Fruit fly (Drosophila melanogaster) whole organism, embryonic: Measurements from ENCODE around the gene Tlk.
A peak's percentile ranks its signal among the peaks of the same experiment; 100 is the strongest.

Experiments
- Ada2b ChIP-seq: fragments of 200-800 bp; sonication (Bioruptor generic); IDR thresholded peaks from 2 replicates; pipeline ENCODE4 v1.3.6; 2022; ENCODE audit warnings: missing biosample characterization, missing genetic modification characterization
- Atf-2 ChIP-seq: fragments of 200-800 bp; sonication (Bioruptor generic); optimal IDR thresholded peaks from 2 replicates; lab custom pipeline; 2016; ENCODE audit warnings: missing biosample characterization, missing genetic modification characterization
- Atf3 ChIP-seq: fragments of 200-800 bp; sonication (Bioruptor generic); optimal IDR thresholded peaks from 3 replicates; lab custom pipeline; 2016; ENCODE audit warnings: missing biosample characterization, missing genetic modification characterization
- CG10654 ChIP-seq: fragments of 200-800 bp; sonication (Bioruptor generic); optimal IDR thresholded peaks from 2 replicates; lab custom pipeline; 2016; ENCODE audit warnings: missing biosample characterization, missing genetic modification characterization
- CG10979 ChIP-seq: fragments of 200-800 bp; sonication (Bioruptor generic); optimal IDR thresholded peaks from 2 replicates; lab custom pipeline; 2018; ENCODE audit warnings: missing biosample characterization, mild to moderate bottlenecking, missing genetic modification characterization, moderate library complexity
- CG11247 ChIP-seq: fragments of 200-800 bp; sonication (Bioruptor generic); IDR thresholded peaks from 2 replicates; pipeline ENCODE4 v1.3.6; 2022; ENCODE audit warnings: missing biosample characterization, missing genetic modification characterization
- CG12219 ChIP-seq: fragments of 200-800 bp; sonication (Bioruptor generic); optimal IDR thresholded peaks from 3 replicates; lab custom pipeline; 2018; ENCODE audit warnings: missing biosample characterization, mild to moderate bottlenecking, missing genetic modification characterization
- CG12236 ChIP-seq: fragments of 200-800 bp; sonication (Bioruptor generic); optimal IDR thresholded peaks from 2 replicates; lab custom pipeline; 2016; ENCODE audit warnings: missing biosample characterization, missing genetic modification characterization
- CG14710 ChIP-seq: fragments of 200-800 bp; sonication (Bioruptor generic); optimal IDR thresholded peaks from 3 replicates; lab custom pipeline; 2019; ENCODE audit warnings: missing biosample characterization, mild to moderate bottlenecking, missing genetic modification characterization, moderate library complexity
- CG1529 ChIP-seq: fragments of 200-800 bp; sonication (Bioruptor generic); optimal IDR thresholded peaks from 3 replicates; lab custom pipeline; 2018; ENCODE audit warnings: missing biosample characterization, missing genetic modification characterization
- CG15696 ChIP-seq: fragments of 200-800 bp; sonication (Bioruptor generic); optimal IDR thresholded peaks from 2 replicates; lab custom pipeline; 2019; ENCODE audit warnings: missing biosample characterization, mild to moderate bottlenecking, missing genetic modification characterization, moderate library complexity
- CG16815 ChIP-seq: fragments of 200-800 bp; sonication (Bioruptor generic); optimal IDR thresholded peaks from 3 replicates; lab custom pipeline; 2017; ENCODE audit warnings: missing biosample characterization, mild to moderate bottlenecking, missing genetic modification characterization
- CG18011 ChIP-seq: fragments of 200-800 bp; sonication (Bioruptor generic); optimal IDR thresholded peaks from 2 replicates; lab custom pipeline; 2017; ENCODE audit warnings: missing biosample characterization, missing genetic modification characterization, mild to moderate bottlenecking, moderate library complexity, missing genotype
- CG3065 ChIP-seq: fragments of 200-800 bp; sonication (Bioruptor generic); optimal IDR thresholded peaks from 2 replicates; lab custom pipeline; 2016; ENCODE audit warnings: missing biosample characterization, missing genetic modification characterization
- CG5180 ChIP-seq: fragments of 200-800 bp; sonication (Bioruptor generic); optimal IDR thresholded peaks from 3 replicates; lab custom pipeline; 2017; ENCODE audit warnings: missing biosample characterization, missing genetic modification characterization, mild to moderate bottlenecking, moderate library complexity, missing genetic modification reagents
- CG5245 ChIP-seq: fragments of 200-800 bp; sonication (Bioruptor generic); optimal IDR thresholded peaks from 3 replicates; lab custom pipeline; 2016; ENCODE audit warnings: missing biosample characterization, missing genetic modification characterization
- CG6254 ChIP-seq: fragments of 200-800 bp; sonication (Bioruptor generic); optimal IDR thresholded peaks from 3 replicates; lab custom pipeline; 2017; ENCODE audit warnings: mild to moderate bottlenecking, missing biosample characterization, missing genetic modification reagents, missing genetic modification characterization
- CG6654 ChIP-seq: fragments of 200-800 bp; sonication (Bioruptor generic); optimal IDR thresholded peaks from 2 replicates; lab custom pipeline; 2017; ENCODE audit warnings: missing biosample characterization, mild to moderate bottlenecking, missing genetic modification characterization
- CG6791 ChIP-seq: fragments of 200-800 bp; sonication (Bioruptor generic); IDR thresholded peaks from 3 replicates; pipeline ENCODE4 v1.3.6; 2022; ENCODE audit warnings: missing biosample characterization, missing genetic modification characterization; ENCODE audit not compliant: partially characterized antibody
- CG7372 ChIP-seq: fragments of 200-800 bp; sonication (Bioruptor generic); IDR thresholded peaks from 2 replicates; pipeline ENCODE4 v1.3.6; 2022; ENCODE audit warnings: missing biosample characterization, missing genetic modification characterization
- CG8089 ChIP-seq: fragments of 200-800 bp; sonication (Bioruptor generic); optimal IDR thresholded peaks from 3 replicates; lab custom pipeline; 2016; ENCODE audit warnings: missing biosample characterization, missing genetic modification characterization
- CG8359 ChIP-seq: fragments of 200-800 bp; sonication (Bioruptor generic); optimal IDR thresholded peaks from 2 replicates; lab custom pipeline; 2017; ENCODE audit warnings: missing biosample characterization, mild to moderate bottlenecking, missing genetic modification characterization, borderline replicate concordance
- CG8388 ChIP-seq: fragments of 200-800 bp; sonication (Bioruptor generic); optimal IDR thresholded peaks from 2 replicates; lab custom pipeline; 2019; ENCODE audit warnings: missing biosample characterization, mild to moderate bottlenecking, missing genetic modification characterization, moderate library complexity
- CoRest ChIP-seq: fragments of 200-800 bp; sonication (Bioruptor generic); optimal IDR thresholded peaks from 3 replicates; lab custom pipeline; 2018; ENCODE audit warnings: missing biosample characterization, mild to moderate bottlenecking, missing genetic modification characterization, moderate library complexity
- Fer2 ChIP-seq: fragments of 200-800 bp; sonication (Bioruptor generic); optimal IDR thresholded peaks from 2 replicates; lab custom pipeline; 2018; ENCODE audit warnings: missing biosample characterization, mild to moderate bottlenecking, missing genetic modification characterization, moderate library complexity
- Fer3 ChIP-seq: fragments of 200-800 bp; sonication (Bioruptor generic); optimal IDR thresholded peaks from 2 replicates; lab custom pipeline; 2018; ENCODE audit warnings: missing biosample characterization, mild to moderate bottlenecking, missing genetic modification characterization, moderate library complexity
- HLH54F ChIP-seq: fragments of 200-800 bp; sonication (Bioruptor generic); optimal IDR thresholded peaks from 3 replicates; lab custom pipeline; 2016; ENCODE audit warnings: missing biosample characterization, missing genetic modification characterization
- Hand ChIP-seq: fragments of 200-800 bp; sonication (Bioruptor generic); optimal IDR thresholded peaks from 2 replicates; lab custom pipeline; 2017; ENCODE audit warnings: mild to moderate bottlenecking, missing biosample characterization, missing genetic modification reagents, missing genetic modification characterization
- NC2α ChIP-seq: fragments of 200-800 bp; sonication (Bioruptor generic); optimal IDR thresholded peaks from 2 replicates; lab custom pipeline; 2016; ENCODE audit warnings: missing biosample characterization, missing genetic modification characterization
- Nf-YA ChIP-seq: fragments of 200-800 bp; sonication (Bioruptor generic); IDR thresholded peaks from 2 replicates; pipeline ENCODE4 v1.3.6; 2022; ENCODE audit warnings: missing biosample characterization, missing genetic modification characterization
- Nf-YC ChIP-seq: fragments of 200-800 bp; optimal IDR thresholded peaks from 3 replicates; lab custom pipeline; 2019; ENCODE audit warnings: missing biosample characterization, mild to moderate bottlenecking, missing genetic modification characterization, moderate library complexity
- Pdp1 ChIP-seq, 2 experiments: fragments of 200-800 bp; sonication (Bioruptor generic); optimal IDR thresholded peaks; 3 replicates each; lab custom pipeline; 2016; ENCODE audit warnings: missing biosample characterization in 2 of 2, missing genetic modification characterization in 2 of 2, mild to moderate bottlenecking in 1 of 2, moderate library complexity in 1 of 2
- Rfx ChIP-seq: fragments of 200-800 bp; sonication (Bioruptor generic); IDR thresholded peaks from 2 replicates; pipeline ENCODE4 v1.3.6; 2022; ENCODE audit warnings: missing biosample characterization, missing genetic modification characterization
- Sin3A ChIP-seq: fragments of >200 bp; optimal IDR thresholded peaks from 2 replicates; lab custom pipeline; 2018
- Usf ChIP-seq: fragments of 200-800 bp; sonication (Bioruptor generic); optimal IDR thresholded peaks from 2 replicates; lab custom pipeline; 2017; ENCODE audit warnings: missing genotype, missing biosample characterization, missing genetic modification characterization
- Xrp1 ChIP-seq: fragments of 200-800 bp; sonication (Bioruptor generic); IDR thresholded peaks from 2 replicates; pipeline ENCODE4 v1.3.6; 2022; ENCODE audit warnings: missing biosample characterization, missing genetic modification characterization
- abd-A ChIP-seq: fragments of 200-800 bp; sonication (Bioruptor generic); optimal IDR thresholded peaks from 3 replicates; lab custom pipeline; 2019; ENCODE audit warnings: missing biosample characterization, mild to moderate bottlenecking, missing genetic modification characterization, moderate library complexity
- ap ChIP-seq: fragments of 200-800 bp; sonication (Bioruptor generic); IDR thresholded peaks from 2 replicates; pipeline ENCODE4 v1.3.6; 2022; ENCODE audit warnings: missing biosample characterization, missing genetic modification characterization
- caup ChIP-seq: fragments of 200-800 bp; sonication (Bioruptor generic); optimal IDR thresholded peaks from 3 replicates; lab custom pipeline; 2017; ENCODE audit warnings: missing biosample characterization, mild to moderate bottlenecking, missing genetic modification characterization, moderate library complexity; ENCODE audit not compliant: severe bottlenecking
- da ChIP-seq: fragments of 200-800 bp; sonication (Bioruptor generic); optimal IDR thresholded peaks from 2 replicates; lab custom pipeline; 2016; ENCODE audit warnings: missing biosample characterization, missing genetic modification characterization
- gem ChIP-seq: fragments of 200-800 bp; sonication (Bioruptor generic); optimal IDR thresholded peaks from 2 replicates; lab custom pipeline; 2019; ENCODE audit warnings: missing biosample characterization, mild to moderate bottlenecking, missing genetic modification characterization, moderate library complexity
- gro ChIP-seq: fragments of 200-800 bp; sonication (Bioruptor generic); optimal IDR thresholded peaks from 2 replicates; lab custom pipeline; 2016; ENCODE audit warnings: missing biosample characterization, missing genetic modification characterization
- lilli ChIP-seq: fragments of 200-800 bp; sonication (Bioruptor generic); optimal IDR thresholded peaks from 3 replicates; lab custom pipeline; 2016; ENCODE audit warnings: missing biosample characterization, missing genetic modification characterization
- mirr ChIP-seq: fragments of 200-800 bp; sonication (Bioruptor generic); optimal IDR thresholded peaks from 3 replicates; lab custom pipeline; 2018; ENCODE audit warnings: missing biosample characterization, mild to moderate bottlenecking, missing genetic modification characterization
- sd ChIP-seq: fragments of 200-800 bp; sonication (Bioruptor generic); optimal IDR thresholded peaks from 3 replicates; lab custom pipeline; 2018; ENCODE audit warnings: missing biosample characterization, mild to moderate bottlenecking, missing genetic modification characterization, moderate library complexity
- sim ChIP-seq: fragments of 200-800 bp; sonication (Bioruptor generic); IDR thresholded peaks from 2 replicates; pipeline ENCODE4 v1.3.6; 2022; ENCODE audit warnings: missing biosample characterization, missing genetic modification characterization
- sob ChIP-seq: fragments of 200-800 bp; sonication (Bioruptor generic); IDR thresholded peaks from 2 replicates; pipeline ENCODE4 v1.3.6; 2022; ENCODE audit warnings: missing biosample characterization, missing genetic modification characterization
- tin ChIP-seq: fragments of 200-800 bp; sonication (Bioruptor generic); optimal IDR thresholded peaks from 3 replicates; lab custom pipeline; 2016; ENCODE audit warnings: missing biosample characterization, missing genetic modification characterization
- tio ChIP-seq: fragments of 200-800 bp; sonication (Bioruptor generic); optimal IDR thresholded peaks from 2 replicates; lab custom pipeline; 2017; ENCODE audit warnings: missing biosample characterization, missing genetic modification characterization, inconsistent platforms
- vnd ChIP-seq: fragments of 200-800 bp; sonication (Bioruptor generic); IDR thresholded peaks from 3 replicates; pipeline ENCODE4 v1.3.6; 2022; ENCODE audit warnings: missing biosample characterization, missing genetic modification characterization; ENCODE audit not compliant: partially characterized antibody

The Tlk gene

DNA sequence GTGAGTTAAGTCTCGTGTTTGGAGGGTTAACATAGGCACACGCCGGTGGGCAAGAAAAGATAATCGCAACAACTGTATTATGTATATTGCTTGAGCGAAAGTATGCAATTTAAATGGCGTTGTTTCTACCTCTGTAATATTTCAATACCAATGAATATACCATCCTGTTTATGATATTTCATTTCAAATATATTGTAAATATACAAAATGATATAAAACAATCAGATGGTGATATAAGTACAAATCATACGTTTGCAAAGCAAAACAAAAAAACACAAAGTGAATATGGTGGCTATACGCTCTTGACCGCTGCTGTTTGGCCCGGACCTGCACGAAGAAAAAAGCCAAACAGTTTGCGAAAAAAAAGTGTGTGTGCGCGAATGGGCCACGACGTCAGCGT lies 28.4 kb downstream of the Tlk start (continued):
- TF ChIP-seq CG7372 (GFP tag; lab: Robert Waterston, UW) = peak; percentile 43; the same call in 1 of the 2 replicates
- TF ChIP-seq tio (GFP tag; lab: Kevin White, UChicago) = peak; percentile 65
- no peak for TF ChIP-seq CG5180 (GFP tag; lab: Kevin White, UChicago)
- TF ChIP-seq CG5245 = no peak
- TF ChIP-seq Rfx (GFP tag; lab: Robert Waterston, UW) = peak; percentile 64
- no peak for TF ChIP-seq Atf-2
- TF ChIP-seq CG3065 (GFP tag; lab: Kevin White, UChicago) = no peak
- TF ChIP-seq Hand (GFP tag; lab: Kevin White, UChicago) = peak; percentile 68
- TF ChIP-seq Pdp1 (GFP tag; optimal IDR thresholded peaks at IDR 0.05; lab: Kevin White, UChicago) = peak in 1 of 2 experiments; percentile 16
- TF ChIP-seq CoRest (tag; lab: Kevin White, UChicago) = peak; percentile 79
- TF ChIP-seq CG6791 (GFP tag; lab: Robert Waterston, UW) = no peak
- TF ChIP-seq CG1529 = peak; percentile 48
- TF ChIP-seq CG10654 (GFP tag; lab: Kevin White, UChicago) = peak; percentile 36
- TF ChIP-seq vnd (GFP tag; lab: Robert Waterston, UW) = no peak
- no peak for TF ChIP-seq abd-A (tag; lab: Kevin White, UChicago)
- peak; percentile 56 for TF ChIP-seq CG16815
- no peak for TF ChIP-seq Sin3A
- 0 out of 2 replicates have a peak, but pooled peaks have one; percentile 24 for TF ChIP-seq ap (GFP tag; lab: Robert Waterston, UW)
- peak; percentile 49 for TF ChIP-seq CG14710 (tag; lab: Kevin White, UChicago)
- TF ChIP-seq NC2α (GFP tag; lab: Kevin White, UChicago) = no peak
- TF ChIP-seq CG8388 = peak; percentile 52
- no peak for TF ChIP-seq CG8359 (GFP tag; lab: Kevin White, UChicago)
- TF ChIP-seq Usf (GFP tag; lab: Kevin White, UChicago) = peak; percentile 46
- no peak for TF ChIP-seq gro (GFP tag; lab: Kevin White, UChicago)
- TF ChIP-seq CG18011 (GFP tag; lab: Kevin White, UChicago) = peak; percentile 29
- TF ChIP-seq Fer3 (tag; lab: Kevin White, UChicago) = peak; percentile 73
- peak; percentile 66 for TF ChIP-seq CG12219 (GFP tag; lab: Kevin White, UChicago)
- peak; percentile 8 for TF ChIP-seq Nf-YC (tag; lab: Kevin White, UChicago)
- no peak for TF ChIP-seq CG8089
- TF ChIP-seq CG6254 = no peak
- no peak for TF ChIP-seq CG12236 (GFP tag; lab: Kevin White, UChicago)
- TF ChIP-seq tin = peak; percentile 53
- TF ChIP-seq caup (GFP tag; lab: Kevin White, UChicago) = peak; percentile 73
- TF ChIP-seq Atf3 (GFP tag; lab: Kevin White, UChicago) = no peak
- no peak for TF ChIP-seq mirr
- no peak for TF ChIP-seq da (GFP tag; lab: Kevin White, UChicago)
- peak; percentile 66 for TF ChIP-seq CG10979
- no peak for TF ChIP-seq CG15696 (tag; lab: Kevin White, UChicago)
- TF ChIP-seq Ada2b (GFP tag; lab: Robert Waterston, UW) = peak; percentile 64
- TF ChIP-seq sob (GFP tag; lab: Robert Waterston, UW) = peak; percentile 45; the same call in 1 of the 2 replicates
- TF ChIP-seq sim (GFP tag; lab: Robert Waterston, UW) = no peak
- TF ChIP-seq sd (tag; lab: Kevin White, UChicago) = no peak
- peak; percentile 70 for TF ChIP-seq Xrp1 (GFP tag; lab: Robert Waterston, UW)
- peak; percentile 61 for TF ChIP-seq lilli (GFP tag; lab: Kevin White, UChicago)
- TF ChIP-seq gem = peak; percentile 86
- no peak for TF ChIP-seq CG11247 (GFP tag; lab: Robert Waterston, UW)
- TF ChIP-seq Nf-YA (GFP tag; lab: Robert Waterston, UW) = peak; percentile 22; the same call in 1 of the 2 replicates
- peak; percentile 15 for TF ChIP-seq CG6654 (GFP tag; lab: Kevin White, UChicago)
- TF ChIP-seq HLH54F = no peak
- TF ChIP-seq Fer2 (tag; lab: Kevin White, UChicago) = peak; percentile 54
